Worm (Caenorhabditis elegans) whole organism, early embryonic: ENCODE data around the gene T13H5.8.

Experiments
- aly-1 ChIP-seq: sonication (generic microtip); optimal IDR thresholded peaks from 2 replicates; lab custom pipeline; 2016; ENCODE audit warnings: missing genetic modification characterization, missing compliant biosample characterization
- ama-1 ChIP-seq: fragments of 150-350 bp; optimal IDR thresholded peaks from 2 replicates; lab custom pipeline; 2014
- ceh-13 ChIP-seq: fragments of 200-800 bp; sonication (Bioruptor generic); optimal IDR thresholded peaks from 2 replicates; lab custom pipeline; 2018; ENCODE audit warnings: mild to moderate bottlenecking, missing genetic modification characterization, missing compliant biosample characterization
- ets-7 ChIP-seq: sonication (generic microtip); optimal IDR thresholded peaks from 2 replicates; lab custom pipeline; 2016; ENCODE audit warnings: missing genotype, missing genetic modification characterization, missing compliant biosample characterization
- flt-1 ChIP-seq: fragments of 200-800 bp; sonication (Bioruptor generic); IDR thresholded peaks from 2 replicates; pipeline ENCODE4 v1.3.6; 2022; ENCODE audit warnings: missing genetic modification characterization, missing compliant biosample characterization
- hmbx-1 ChIP-seq: sonication (generic microtip); optimal IDR thresholded peaks from 2 replicates; lab custom pipeline; 2016; ENCODE audit warnings: mild to moderate bottlenecking, missing genetic modification characterization, missing compliant biosample characterization
- hmg-4 ChIP-seq: fragments of 200-800 bp; sonication (Bioruptor generic); optimal IDR thresholded peaks from 2 replicates; lab custom pipeline; 2018; ENCODE audit warnings: mild to moderate bottlenecking, missing genetic modification characterization, missing compliant biosample characterization
- tbx-11 ChIP-seq: fragments of 200-800 bp; sonication (Bioruptor generic); IDR thresholded peaks from 2 replicates; pipeline ENCODE4 v1.3.6; 2022; ENCODE audit warnings: missing genetic modification characterization, missing compliant biosample characterization
- tbx-37 ChIP-seq: fragments of 200-800 bp; sonication (Bioruptor generic); conservative IDR thresholded peaks from 2 replicates; pipeline ENCODE4 v1.3.6; 2022; ENCODE audit warnings: missing genetic modification reagents, missing genetic modification characterization, missing compliant biosample characterization
- tra-4 ChIP-seq: sonication (generic microtip); optimal IDR thresholded peaks from 2 replicates; lab custom pipeline; 2017; ENCODE audit warnings: missing genetic modification characterization, missing compliant biosample characterization

- TF ChIP-seq ama-1: no peak
- TF ChIP-seq aly-1 (tag; lab: Kevin White, UChicago): no peak
- TF ChIP-seq ceh-13 (GFP tag; lab: Kevin White, UChicago): no peak
- TF ChIP-seq flt-1 (GFP tag; lab: Robert Waterston, UW): 0 out of 2 replicates have a peak, but pooled peaks have one; percentile 31
- no peak for TF ChIP-seq tra-4 (tag; lab: Kevin White, UChicago)
- TF ChIP-seq ets-7 (tag; lab: Kevin White, UChicago): no peak
- TF ChIP-seq hmg-4: no peak
- TF ChIP-seq tbx-11 (GFP tag; lab: Robert Waterston, UW): no peak
- peak; percentile 46; the same call in 1 of the 2 replicates for TF ChIP-seq tbx-37 (GFP tag; lab: Robert Waterston, UW)
- no peak for TF ChIP-seq hmbx-1 (tag; lab: Kevin White, UChicago)
Observed at ce11 chrII:8516783-8517182, 1.5 kb upstream of the T13H5.8 start, which contains the start of gene rnh-2.
